Fruit fly (Drosophila melanogaster): ENCODE results near the gene rudhira.

dm6 chrX:11885356-11885755, 68.7 kb downstream of the rudhira start:
- TF ChIP-seq CG33017 (tag; optimal IDR thresholded peaks at IDR 0.05) (no peak), CG1620 (GFP tag; optimal IDR thresholded peaks at IDR 0.05) (no peak), CG7045 (GFP tag; optimal IDR thresholded peaks at IDR 0.05) (no peak), CG5204 (GFP tag; optimal IDR thresholded peaks at IDR 0.05) (no peak), Clk (GFP tag; optimal IDR thresholded peaks at IDR 0.05) (no peak), tj (GFP tag; optimal IDR thresholded peaks at IDR 0.05) (no peak), Mnt (GFP tag; optimal IDR thresholded peaks at IDR 0.05) (no peak), Hr96 (GFP tag; optimal IDR thresholded peaks at IDR 0.05) (no peak), CG12768 (GFP tag; optimal IDR thresholded peaks at IDR 0.05) (no peak), cnc (optimal IDR thresholded peaks at IDR 0.05) (no peak), CG11617 (GFP tag; optimal IDR thresholded peaks at IDR 0.05) (no peak), kay (GFP tag; ENCODE audit: borderline replicate concordance) (no peak), pad (GFP tag; optimal IDR thresholded peaks at IDR 0.05) (no peak), Crg-1 (GFP tag; optimal IDR thresholded peaks at IDR 0.05) (no peak)
